Fruit fly (Drosophila melanogaster) whole organism, adult: ENCODE results near the gene COX8.

ENCODE experiments used
- CG11617 ChIP-seq: fragments of 200-800 bp; sonication (Bioruptor generic); optimal IDR thresholded peaks from 2 replicates; lab custom pipeline; 2017; ENCODE audit warnings: mild to moderate bottlenecking, missing biosample characterization, missing genetic modification reagents, missing genetic modification characterization
- CG12768 ChIP-seq: fragments of 200-800 bp; sonication (Bioruptor generic); optimal IDR thresholded peaks from 2 replicates; lab custom pipeline; 2017; ENCODE audit warnings: missing biosample characterization, missing genetic modification characterization, mild to moderate bottlenecking, moderate library complexity, missing genetic modification reagents
- CG14711 ChIP-seq: fragments of 200-800 bp; sonication (Bioruptor generic); optimal IDR thresholded peaks from 2 replicates; lab custom pipeline; 2018; ENCODE audit warnings: missing biosample characterization, mild to moderate bottlenecking, missing genetic modification characterization, moderate library complexity
- CG1620 ChIP-seq: fragments of 200-800 bp; sonication (Bioruptor generic); optimal IDR thresholded peaks from 2 replicates; lab custom pipeline; 2016; ENCODE audit warnings: missing biosample characterization, missing genetic modification characterization
- CG33017 ChIP-seq: fragments of 200-800 bp; sonication (Bioruptor generic); optimal IDR thresholded peaks from 2 replicates; lab custom pipeline; 2018; ENCODE audit warnings: missing biosample characterization, mild to moderate bottlenecking, missing genetic modification characterization, moderate library complexity
- CG5204 ChIP-seq: fragments of 200-800 bp; sonication (Bioruptor generic); optimal IDR thresholded peaks from 2 replicates; lab custom pipeline; 2016; ENCODE audit warnings: missing biosample characterization, missing genetic modification characterization
- CG7045 ChIP-seq: fragments of 200-800 bp; sonication (Bioruptor generic); optimal IDR thresholded peaks from 2 replicates; lab custom pipeline; 2017; ENCODE audit warnings: missing biosample characterization, mild to moderate bottlenecking, missing genetic modification characterization
- CG7101 ChIP-seq: fragments of 200-800 bp; sonication (Bioruptor generic); optimal IDR thresholded peaks from 2 replicates; lab custom pipeline; 2018; ENCODE audit warnings: missing biosample characterization, mild to moderate bottlenecking, missing genetic modification characterization, moderate library complexity
- Clk ChIP-seq: fragments of 200-800 bp; sonication (Bioruptor generic); optimal IDR thresholded peaks from 2 replicates; lab custom pipeline; 2017; ENCODE audit warnings: missing biosample characterization, missing genetic modification characterization
- Crg-1 ChIP-seq: fragments of 200-800 bp; sonication (Bioruptor generic); optimal IDR thresholded peaks from 2 replicates; lab custom pipeline; 2016; ENCODE audit warnings: missing biosample characterization, missing genetic modification characterization
- Hr96 ChIP-seq: fragments of 200-800 bp; sonication (Bioruptor generic); optimal IDR thresholded peaks from 2 replicates; lab custom pipeline; 2016; ENCODE audit warnings: missing biosample characterization, missing genetic modification characterization
- Mnt ChIP-seq: fragments of 200-800 bp; sonication (Bioruptor generic); optimal IDR thresholded peaks from 2 replicates; lab custom pipeline; 2016; ENCODE audit warnings: missing biosample characterization, mild to moderate bottlenecking, missing genetic modification characterization
- bab1 ChIP-seq: fragments of 200-800 bp; sonication (Bioruptor generic); optimal IDR thresholded peaks from 3 replicates; lab custom pipeline; 2019; ENCODE audit warnings: missing biosample characterization, mild to moderate bottlenecking, missing genetic modification characterization, moderate library complexity
- cic ChIP-seq: fragments of 200-800 bp; sonication (Bioruptor generic); optimal IDR thresholded peaks from 2 replicates; lab custom pipeline; 2017; ENCODE audit warnings: missing biosample characterization, mild to moderate bottlenecking, missing genetic modification characterization, moderate library complexity
- cnc ChIP-seq, 2 experiments: fragments of >200 bp; optimal IDR thresholded peaks; 2 replicates each; lab custom pipeline; 2017
- kay ChIP-seq: fragments of 200-800 bp; sonication (Bioruptor generic); peaks from one replicate; lab custom pipeline; 2016; ENCODE audit warnings: missing biosample characterization, missing genetic modification characterization, borderline replicate concordance
- ovo ChIP-seq: fragments of 200-800 bp; sonication (Bioruptor generic); optimal IDR thresholded peaks from 2 replicates; lab custom pipeline; 2016; ENCODE audit warnings: missing biosample characterization, missing genetic modification characterization
- pad ChIP-seq: fragments of 200-800 bp; sonication (Bioruptor generic); optimal IDR thresholded peaks from 3 replicates; lab custom pipeline; 2017; ENCODE audit warnings: missing biosample characterization, missing genetic modification characterization, mild to moderate bottlenecking, moderate library complexity, missing genetic modification reagents
- tj ChIP-seq: fragments of 200-800 bp; sonication (Bioruptor generic); optimal IDR thresholded peaks from 3 replicates; lab custom pipeline; 2017; ENCODE audit warnings: missing biosample characterization, mild to moderate bottlenecking, missing genetic modification characterization, moderate library complexity
- toe ChIP-seq: fragments of 200-800 bp; sonication (Bioruptor generic); optimal IDR thresholded peaks from 2 replicates; lab custom pipeline; 2016; ENCODE audit warnings: missing biosample characterization, missing genetic modification characterization

The COX8 gene

dm6 chr3L:21554752-21555151, 15.5 kb upstream of the COX8 start, which contains the start of gene Wnk:
Wnk (minus strand) TSS chr3L:21554928.
- TF ChIP-seq CG7045 (no peak), bab1 (GFP tag; lab: Kevin White, UChicago) (peak; percentile 50)

- no peak for TF ChIP-seq CG11617 (GFP tag; lab: Kevin White, UChicago)
- TF ChIP-seq ovo (GFP tag; lab: Kevin White, UChicago) = no peak
- peak; percentile 39 for TF ChIP-seq kay (GFP tag; lab: Kevin White, UChicago)
- TF ChIP-seq CG33017 (tag; lab: Kevin White, UChicago) = no peak
- TF ChIP-seq Mnt (GFP tag; lab: Kevin White, UChicago) = no peak
- no peak for TF ChIP-seq bab1 (GFP tag; lab: Kevin White, UChicago)
- TF ChIP-seq cnc (optimal IDR thresholded peaks at IDR 0.05; lab: Kevin White, UChicago) = no peak
These were observed 2.8 kb upstream of the COX8 start, which contains the start of gene CG33290 for dm6 chr3L:21542059-21542458. CG33290 (plus strand) TSS chr3L:21542359.

- TF ChIP-seq tj (no peak), CG1620 (no peak), CG7045 (no peak), CG12768 (GFP tag; lab: Kevin White, UChicago) (no peak), toe (no peak), CG14711 (tag; lab: Kevin White, UChicago) (no peak), Hr96 (GFP tag; lab: Kevin White, UChicago) (no peak), Clk (GFP tag; lab: Kevin White, UChicago) (no peak), Mnt (GFP tag; lab: Kevin White, UChicago) (no peak), CG33017 (tag; lab: Kevin White, UChicago) (no peak), CG5204 (GFP tag; lab: Kevin White, UChicago) (no peak), kay (GFP tag; lab: Kevin White, UChicago) (no peak), bab1 (GFP tag; lab: Kevin White, UChicago) (no peak)
These were observed 378 bp downstream of the COX8 start for dm6 chr3L:21538893-21539244.

dm6 chr3L:21536857-21537256, 2.4 kb downstream of the COX8 start, which contains the start of gene Rpn10:
Rpn10 (plus strand) TSS chr3L:21537000.
- no peak for TF ChIP-seq Hr96 (GFP tag; lab: Kevin White, UChicago)
- TF ChIP-seq CG7045 = no peak
- TF ChIP-seq CG5204 (GFP tag; lab: Kevin White, UChicago) = no peak
- no peak for TF ChIP-seq toe
- TF ChIP-seq CG12768 (GFP tag; lab: Kevin White, UChicago) = no peak
- TF ChIP-seq kay (GFP tag; lab: Kevin White, UChicago) = no peak
- TF ChIP-seq CG33017 (tag; lab: Kevin White, UChicago) = no peak
- no peak for TF ChIP-seq CG7101
- TF ChIP-seq Clk (GFP tag; lab: Kevin White, UChicago) = no peak
- peak; percentile 51 for TF ChIP-seq CG1620
- TF ChIP-seq tj = no peak
- peak; percentile 19 for TF ChIP-seq Crg-1 (GFP tag; lab: Kevin White, UChicago)
- TF ChIP-seq Mnt (GFP tag; lab: Kevin White, UChicago) = peak; percentile 33
- TF ChIP-seq ovo (GFP tag; lab: Kevin White, UChicago) = peak; percentile 86
- TF ChIP-seq bab1 (GFP tag; lab: Kevin White, UChicago) = peak; percentile 70
- peak; percentile 5 for TF ChIP-seq CG11617 (GFP tag; lab: Kevin White, UChicago)
- TF ChIP-seq cnc (optimal IDR thresholded peaks at IDR 0.05; lab: Kevin White, UChicago) = peak; percentile 81 to 95
- peak; percentile 50 for TF ChIP-seq pad (GFP tag; lab: Kevin White, UChicago)
- TF ChIP-seq CG14711 (tag; lab: Kevin White, UChicago) = peak; percentile 99
- TF ChIP-seq cic (GFP tag; lab: Kevin White, UChicago) = no peak

- TF ChIP-seq Crg-1 (GFP tag; lab: Kevin White, UChicago) = no peak
- no peak for TF ChIP-seq ovo (GFP tag; lab: Kevin White, UChicago)
- TF ChIP-seq kay (GFP tag; lab: Kevin White, UChicago) = no peak
- no peak for TF ChIP-seq toe
- no peak for TF ChIP-seq Clk (GFP tag; lab: Kevin White, UChicago)
- TF ChIP-seq Mnt (GFP tag; lab: Kevin White, UChicago) = no peak
- TF ChIP-seq CG11617 (GFP tag; lab: Kevin White, UChicago) = no peak
- no peak for TF ChIP-seq CG5204 (GFP tag; lab: Kevin White, UChicago)
These were observed 4.9 kb downstream of the COX8 start, which contains the start of gene ppk5 for dm6 chr3L:21534360-21534759. ppk5 (plus strand) TSS chr3L:21534660.

- TF ChIP-seq kay (GFP tag; lab: Kevin White, UChicago) = no peak
- peak; percentile 58 for TF ChIP-seq bab1 (GFP tag; lab: Kevin White, UChicago)
These were observed 5.8 kb downstream of the COX8 start, which contains the start of gene Mkrn1 for dm6 chr3L:21533270-21533948. Mkrn1 (minus strand) TSS chr3L:21533713.

dm6 chr3L:21529108-21529507, 10.1 kb downstream of the COX8 start, which contains the start of gene Arv1:
Arv1 (minus strand) TSS chr3L:21529333.
- TF ChIP-seq CG14711 (tag; lab: Kevin White, UChicago) = no peak
- TF ChIP-seq Clk (GFP tag; lab: Kevin White, UChicago) = no peak
- no peak for TF ChIP-seq Mnt (GFP tag; lab: Kevin White, UChicago)
- no peak for TF ChIP-seq cic (GFP tag; lab: Kevin White, UChicago)
- TF ChIP-seq CG33017 (tag; lab: Kevin White, UChicago) = no peak
- no peak for TF ChIP-seq CG11617 (GFP tag; lab: Kevin White, UChicago)
- TF ChIP-seq pad (GFP tag; lab: Kevin White, UChicago) = no peak
- TF ChIP-seq CG1620 = no peak
- TF ChIP-seq CG7101 = no peak
- no peak for TF ChIP-seq Hr96 (GFP tag; lab: Kevin White, UChicago)
- peak; percentile 91 for TF ChIP-seq kay (GFP tag; lab: Kevin White, UChicago)
- no peak for TF ChIP-seq ovo (GFP tag; lab: Kevin White, UChicago)
- TF ChIP-seq toe = no peak
- peak; percentile 28 for TF ChIP-seq bab1 (GFP tag; lab: Kevin White, UChicago)
